Fruit fly (Drosophila melanogaster): Measurements from ENCODE around the gene CG3309.

Gene CG3309

dm6 chrX:5349899-5350575 is 20.9 kb upstream of the CG3309 start (continued):
- TF ChIP-seq CG10431 (GFP tag; optimal IDR thresholded peaks at IDR 0.05) (no peak), CG14441 (GFP tag; IDR thresholded peaks at IDR 0.05) (0 out of 2 replicates have a peak, but pooled peaks have one; percentile 22), Gsc (GFP tag; IDR thresholded peaks at IDR 0.05) (0 out of 2 replicates have a peak, but pooled peaks have one; percentile 24), ase (GFP tag; IDR thresholded peaks at IDR 0.05) (peak; percentile 53; the same call in 1 of the 3 replicates), Ada2b (GFP tag; IDR thresholded peaks at IDR 0.05) (0 out of 2 replicates have a peak, but pooled peaks have one; percentile 17), CG7987 (GFP tag; optimal IDR thresholded peaks at IDR 0.05) (no peak), CG10366 (GFP tag; IDR thresholded peaks at IDR 0.05) (peak; percentile 33), CG7556 (GFP tag; optimal IDR thresholded peaks at IDR 0.05) (no peak), phol (tag; optimal IDR thresholded peaks at IDR 0.05) (peak; percentile 39), ftz-f1 (GFP tag; optimal IDR thresholded peaks at IDR 0.05) (no peak), ken (GFP tag; IDR thresholded peaks at IDR 0.05) (0 out of 3 replicates have a peak, but pooled peaks have one; percentile 29), vvl (GFP tag; IDR thresholded peaks at IDR 0.05) (0 out of 2 replicates have a peak, but pooled peaks have one; percentile 50), CG11456 (GFP tag; IDR thresholded peaks at IDR 0.05) (0 out of 3 replicates have a peak, but pooled peaks have one; percentile 46), CG8290 (GFP tag; optimal IDR thresholded peaks at IDR 0.05) (no peak), CG8290 (tag; optimal IDR thresholded peaks at IDR 0.05) (peak in 1 of 2 experiments; percentile 55)

- TF ChIP-seq corto (GFP tag; optimal IDR thresholded peaks at IDR 0.05): no peak
- TF ChIP-seq gcm (GFP tag; optimal IDR thresholded peaks at IDR 0.05): no peak
- TF ChIP-seq chn (GFP tag; optimal IDR thresholded peaks at IDR 0.05): no peak
- TF ChIP-seq sens (GFP tag): peak; percentile 39
- TF ChIP-seq esg (GFP tag; conservative IDR thresholded peaks at IDR 0.05): no peak
- TF ChIP-seq CG15696 (tag; optimal IDR thresholded peaks at IDR 0.05): no peak
- TF ChIP-seq CG10979 (tag; optimal IDR thresholded peaks at IDR 0.05): no peak
- TF ChIP-seq C15 (GFP tag; IDR thresholded peaks at IDR 0.05): no peak
- TF ChIP-seq Blimp-1 (GFP tag; optimal IDR thresholded peaks at IDR 0.05): no peak
- 0 out of 2 replicates have a peak, but pooled peaks have one; percentile 20 for TF ChIP-seq Drgx (GFP tag; IDR thresholded peaks at IDR 0.05)
- no peak for TF ChIP-seq pb (GFP tag; optimal IDR thresholded peaks at IDR 0.05)
- peak; percentile 31 for TF ChIP-seq abd-A (tag; optimal IDR thresholded peaks at IDR 0.05)
- TF ChIP-seq Neu2 (GFP tag; optimal IDR thresholded peaks at IDR 0.05; ENCODE audit: borderline replicate concordance): no peak
- no peak for TF ChIP-seq Doc2 (GFP tag; IDR thresholded peaks at IDR 0.05)
- TF ChIP-seq Hmx (GFP tag; optimal IDR thresholded peaks at IDR 0.05): no peak
- no peak for TF ChIP-seq cas (GFP tag; IDR thresholded peaks at IDR 0.05)
- TF ChIP-seq btn (GFP tag; optimal IDR thresholded peaks at IDR 0.05): no peak
- peak; percentile 42; the same call in 1 of the 2 replicates for TF ChIP-seq Bgb (GFP tag; IDR thresholded peaks at IDR 0.05; ENCODE audit: partially characterized antibody)
- peak; percentile 64 to 76 for TF ChIP-seq Trl (optimal IDR thresholded peaks at IDR 0.05)
- TF ChIP-seq Trl (GFP tag; optimal IDR thresholded peaks at IDR 0.05): no peak
- TF ChIP-seq ewg (GFP tag; optimal IDR thresholded peaks at IDR 0.05): no peak
- peak; percentile 30 for TF ChIP-seq onecut (GFP tag; IDR thresholded peaks at IDR 0.05)
- TF ChIP-seq CG16813 (GFP tag; IDR thresholded peaks at IDR 0.05; ENCODE audit: partially characterized antibody): no peak
- TF ChIP-seq Aef1 (GFP tag; IDR thresholded peaks at IDR 0.05): no peak
- no peak for TF ChIP-seq tna (GFP tag; IDR thresholded peaks at IDR 0.05; ENCODE audit: partially characterized antibody)
- TF ChIP-seq fd3F (GFP tag; optimal IDR thresholded peaks at IDR 0.05): no peak
- no peak for TF ChIP-seq Stat92E (GFP tag; optimal IDR thresholded peaks at IDR 0.05)
- TF ChIP-seq jumu (GFP tag; optimal IDR thresholded peaks at IDR 0.05): no peak
- no peak for TF ChIP-seq tup (GFP tag; optimal IDR thresholded peaks at IDR 0.05)
- no peak for TF ChIP-seq zfh2 (GFP tag; optimal IDR thresholded peaks at IDR 0.05)
- no peak for TF ChIP-seq CG3163 (GFP tag; optimal IDR thresholded peaks at IDR 0.05)
- TF ChIP-seq oc (tag; optimal IDR thresholded peaks at IDR 0.05): no peak
- peak; percentile 2 for TF ChIP-seq Hmr (GFP tag; optimal IDR thresholded peaks at IDR 0.05)
- TF ChIP-seq dmrt11E (tag; optimal IDR thresholded peaks at IDR 0.05): no peak
- no peak for TF ChIP-seq Mad (GFP tag; optimal IDR thresholded peaks at IDR 0.05)
Observed at dm6 chrX:5339970-5340369, 10.8 kb upstream of the CG3309 start, which contains the start of gene SK. Gene SK (plus strand): TSS chrX:5340236.
